Worm (Caenorhabditis elegans) whole organism, L4 larva: ENCODE results near the gene egg-3.

ENCODE experiments used
- D1046.2 ChIP-seq: fragments of 200-800 bp; sonication (Bioruptor generic); IDR thresholded peaks from 2 replicates; pipeline ENCODE4 v1.3.6; 2022; ENCODE audit warnings: missing genetic modification characterization, missing compliant biosample characterization
- F26F4.8 ChIP-seq: fragments of 200-800 bp; sonication (Bioruptor generic); conservative IDR thresholded peaks from 2 replicates; pipeline ENCODE4 v1.3.6; 2022; ENCODE audit warnings: missing genetic modification characterization, missing compliant biosample characterization
- F37D6.2 ChIP-seq: sonication (generic microtip); optimal IDR thresholded peaks from 2 replicates; lab custom pipeline; 2016; ENCODE audit warnings: mild to moderate bottlenecking, missing genetic modification characterization, missing compliant biosample characterization
- F44E2.7 ChIP-seq: fragments of 200-800 bp; sonication (Bioruptor generic); IDR thresholded peaks from 2 replicates; pipeline ENCODE4 v2.1.2; 2022; ENCODE audit warnings: missing genetic modification characterization, missing compliant biosample characterization
- Y48G9A.11 ChIP-seq: fragments of 200-800 bp; sonication (Bioruptor generic); IDR thresholded peaks from 2 replicates; pipeline ENCODE4 v1.3.6; 2022; ENCODE audit warnings: missing genetic modification reagents, missing genetic modification characterization, missing compliant biosample characterization
- ZK546.5 ChIP-seq, 2 experiments: sonication (generic microtip); optimal IDR thresholded peaks; 2 replicates each; lab custom pipeline; 2017; ENCODE audit warnings: missing biosample characterization in 2 of 2, missing genetic modification characterization in 2 of 2
- aha-1 ChIP-seq: fragments of 150-350 bp; peaks from one replicate; lab custom pipeline; 2014; ENCODE audit warnings: missing biosample characterization, missing genetic modification characterization
- aly-2 ChIP-seq: sonication (generic microtip); optimal IDR thresholded peaks from 2 replicates; lab custom pipeline; 2018; ENCODE audit warnings: missing biosample characterization, missing genetic modification characterization
- ama-1 ChIP-seq: fragments of 150-350 bp; optimal IDR thresholded peaks from 2 replicates; lab custom pipeline; 2014; ENCODE audit warnings: inconsistent platforms, mixed read lengths
- attf-4 ChIP-seq: sonication (generic microtip); optimal IDR thresholded peaks from 3 replicates; lab custom pipeline; 2017; ENCODE audit warnings: missing biosample characterization, missing genetic modification characterization
- ceh-20 ChIP-seq: fragments of 200-800 bp; sonication (Bioruptor generic); IDR thresholded peaks from 2 replicates; pipeline ENCODE4 v1.3.6; 2022; ENCODE audit warnings: missing genetic modification reagents, missing genetic modification characterization, missing compliant biosample characterization
- ceh-32 ChIP-seq: sonication (generic microtip); optimal IDR thresholded peaks from 2 replicates; lab custom pipeline; 2016; ENCODE audit warnings: mild to moderate bottlenecking, missing genetic modification characterization, missing compliant biosample characterization; ENCODE audit not compliant: poor library complexity
- ceh-44 ChIP-seq: fragments of 200-800 bp; sonication (Bioruptor generic); IDR thresholded peaks from 2 replicates; pipeline ENCODE4 v1.3.6; 2022; ENCODE audit warnings: missing genetic modification reagents, missing genetic modification characterization, missing compliant biosample characterization
- ceh-62 ChIP-seq: sonication (generic microtip); optimal IDR thresholded peaks from 2 replicates; lab custom pipeline; 2017; ENCODE audit warnings: missing biosample characterization, missing genetic modification characterization
- ceh-82 ChIP-seq: sonication (generic microtip); optimal IDR thresholded peaks from 2 replicates; lab custom pipeline; 2017; ENCODE audit warnings: missing biosample characterization, missing genetic modification characterization
- cey-2 ChIP-seq: sonication (generic microtip); optimal IDR thresholded peaks from 3 replicates; lab custom pipeline; 2017; ENCODE audit warnings: missing genetic modification characterization, mild to moderate bottlenecking, missing compliant biosample characterization, antibody characterized with exemption, borderline replicate concordance; ENCODE audit not compliant: insufficient read depth
- dmd-6 ChIP-seq: fragments of 200-800 bp; sonication (Bioruptor generic); IDR thresholded peaks from 2 replicates; pipeline ENCODE4 v1.3.6; 2022; ENCODE audit warnings: missing genetic modification reagents, missing genetic modification characterization, missing compliant biosample characterization
- egl-43 ChIP-seq: fragments of 200-800 bp; sonication (Bioruptor generic); IDR thresholded peaks from 2 replicates; pipeline ENCODE4 v1.3.6; 2022; ENCODE audit warnings: missing genetic modification reagents, missing genetic modification characterization, missing compliant biosample characterization
- fkh-10 ChIP-seq: fragments of 150-350 bp; optimal IDR thresholded peaks from 2 replicates; lab custom pipeline; 2014; ENCODE audit warnings: missing biosample characterization, missing genetic modification reagents, missing genetic modification characterization
- hif-1 ChIP-seq, 2 experiments: sonication (generic microtip); optimal IDR thresholded peaks; 2 replicates each; lab custom pipeline; 2016 to 2017; ENCODE audit warnings: missing compliant biosample characterization in 2 of 2, missing genetic modification characterization in 2 of 2, missing genetic modification reagents in 2 of 2, missing genotype in 2 of 2, mild to moderate bottlenecking in 1 of 2
- hlh-30 ChIP-seq: sonication (generic microtip); optimal IDR thresholded peaks from 2 replicates; lab custom pipeline; 2017; ENCODE audit warnings: antibody characterized with exemption, mild to moderate bottlenecking, missing genetic modification characterization, missing compliant biosample characterization; ENCODE audit not compliant: insufficient read depth
- lin-38 ChIP-seq: fragments of 200-800 bp; sonication (Bioruptor generic); IDR thresholded peaks from 2 replicates; pipeline ENCODE4 v1.3.6; 2022; ENCODE audit warnings: missing genetic modification reagents, missing genetic modification characterization, missing compliant biosample characterization
- mes-2 ChIP-seq: sonication (generic microtip); optimal IDR thresholded peaks from 2 replicates; lab custom pipeline; 2016; ENCODE audit warnings: missing genotype, mild to moderate bottlenecking, missing genetic modification characterization, missing compliant biosample characterization; ENCODE audit not compliant: poor library complexity, severe bottlenecking
- nhr-111 ChIP-seq: fragments of 200-800 bp; sonication (Bioruptor generic); optimal IDR thresholded peaks from 2 replicates; lab custom pipeline; 2018; ENCODE audit warnings: mild to moderate bottlenecking, missing genetic modification characterization, missing compliant biosample characterization
- nhr-237 ChIP-seq: sonication (generic microtip); optimal IDR thresholded peaks from 2 replicates; lab custom pipeline; 2017; ENCODE audit warnings: missing biosample characterization, missing genetic modification characterization
- pha-4 ChIP-seq, 2 experiments: fragments of 150-350 bp in 1 of 2; fragments of 200-800 bp in 1 of 2; sonication (Bioruptor generic) in 1 of 2; IDR thresholded peaks in 1 of 2; optimal IDR thresholded peaks in 1 of 2; 2 replicates each; pipeline versions ENCODE4 v1.3.6 to Lab custom; 2014 to 2022; ENCODE audit warnings: missing genetic modification characterization in 2 of 2, missing genetic modification reagents in 2 of 2, missing biosample characterization in 1 of 2, missing compliant biosample characterization in 1 of 2
- php-3 ChIP-seq: fragments of 200-800 bp; sonication (Bioruptor generic); IDR thresholded peaks from 2 replicates; pipeline ENCODE4 v1.3.6; 2022; ENCODE audit warnings: missing genetic modification reagents, missing genetic modification characterization, missing compliant biosample characterization
- set-16 ChIP-seq: fragments of 200-800 bp; sonication (Bioruptor generic); IDR thresholded peaks from 2 replicates; pipeline ENCODE4 v1.3.6; 2022; ENCODE audit warnings: missing genetic modification reagents, missing genetic modification characterization, missing compliant biosample characterization
- tag-97 ChIP-seq: fragments of 200-800 bp; sonication (Bioruptor generic); IDR thresholded peaks from 2 replicates; pipeline ENCODE4 v1.3.6; 2022; ENCODE audit warnings: missing genetic modification characterization, missing compliant biosample characterization
- tra-1 ChIP-seq: fragments of 200-800 bp; sonication (Bioruptor generic); IDR thresholded peaks from 2 replicates; pipeline ENCODE4 v1.3.6; 2022; ENCODE audit warnings: missing genetic modification reagents, missing genetic modification characterization, missing compliant biosample characterization
- unc-130 ChIP-seq: sonication (generic microtip); optimal IDR thresholded peaks from 2 replicates; lab custom pipeline; 2016; ENCODE audit warnings: missing genetic modification reagents, missing genetic modification characterization, missing compliant biosample characterization
- vab-7 ChIP-seq: fragments of 200-800 bp; sonication (Bioruptor generic); IDR thresholded peaks from 2 replicates; pipeline ENCODE4 v1.3.6; 2022; ENCODE audit warnings: missing genetic modification reagents, missing genetic modification characterization, missing compliant biosample characterization
- ztf-7 ChIP-seq: fragments of 150-350 bp; optimal IDR thresholded peaks from 2 replicates; lab custom pipeline; 2014; ENCODE audit warnings: missing biosample characterization, missing genetic modification characterization

egg-3 gene

ce11 chrII:10884396-10884795 lies at the start of gene egg-3:
Gene egg-3 (minus strand): TSS chrII:10884441.
- TF ChIP-seq unc-130 (GFP tag; lab: Kevin White, UChicago) = peak; percentile 33
- TF ChIP-seq php-3 = no peak
- TF ChIP-seq, all 104 proteins: peak for 1

ce11 chrII:10932725-10933124 lies 48.5 kb upstream of the egg-3 start:
- TF ChIP-seq Y48G9A.11 = 0 out of 2 replicates have a peak, but pooled peaks have one; percentile 6
- TF ChIP-seq set-16 (GFP tag; lab: Robert Waterston, UW) = peak; percentile 96
- TF ChIP-seq egl-43 (GFP tag; lab: Robert Waterston, UW) = peak; percentile 62; the same call in 1 of the 2 replicates

DNA sequence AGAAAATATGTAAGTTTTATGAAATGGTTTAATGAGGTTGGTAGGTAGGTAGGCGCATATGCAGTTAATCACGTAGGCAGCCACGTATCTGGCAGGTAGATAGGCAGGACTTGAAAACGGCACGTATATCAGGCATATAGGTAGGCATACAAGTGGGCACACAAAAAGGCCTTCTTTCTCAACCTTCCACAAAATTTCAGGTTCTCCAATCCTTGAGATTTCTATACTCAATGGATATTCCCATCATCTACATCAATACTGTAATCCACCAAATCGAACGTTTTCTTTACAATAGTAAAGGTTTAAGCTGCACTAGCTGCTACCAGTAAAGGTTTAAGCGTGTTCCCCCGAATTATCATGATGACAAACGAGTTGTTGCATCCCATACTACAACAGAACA lies 48.1 kb upstream of the egg-3 start:
- TF ChIP-seq ceh-44 (GFP tag; lab: Robert Waterston, UW) (no peak), mes-2 (tag; lab: Kevin White, UChicago) (no peak), F44E2.7 (GFP tag; lab: Robert Waterston, UW) (no peak), cey-2 (tag; lab: Kevin White, UChicago) (no peak), fkh-10 (GFP tag; lab: Kevin White, UChicago) (no peak), ztf-7 (tag; lab: Kevin White, UChicago) (no peak), tag-97 (GFP tag; lab: Robert Waterston, UW) (no peak), F37D6.2 (tag; lab: Kevin White, UChicago) (no peak), F26F4.8 (GFP tag; lab: Robert Waterston, UW) (no peak), ZK546.5 (tag; optimal IDR thresholded peaks at IDR 0.05; lab: Kevin White, UChicago) (no peak), ceh-82 (tag; lab: Kevin White, UChicago) (no peak), pha-4 (GFP tag; IDR thresholded peaks at IDR 0.05; lab: Robert Waterston, UW) (no peak), pha-4 (tag; optimal IDR thresholded peaks at IDR 0.05; lab: Kevin White, UChicago) (no peak), aly-2 (tag; lab: Kevin White, UChicago) (no peak), tra-1 (GFP tag; lab: Robert Waterston, UW) (no peak), hlh-30 (tag; lab: Kevin White, UChicago) (no peak)

DNA sequence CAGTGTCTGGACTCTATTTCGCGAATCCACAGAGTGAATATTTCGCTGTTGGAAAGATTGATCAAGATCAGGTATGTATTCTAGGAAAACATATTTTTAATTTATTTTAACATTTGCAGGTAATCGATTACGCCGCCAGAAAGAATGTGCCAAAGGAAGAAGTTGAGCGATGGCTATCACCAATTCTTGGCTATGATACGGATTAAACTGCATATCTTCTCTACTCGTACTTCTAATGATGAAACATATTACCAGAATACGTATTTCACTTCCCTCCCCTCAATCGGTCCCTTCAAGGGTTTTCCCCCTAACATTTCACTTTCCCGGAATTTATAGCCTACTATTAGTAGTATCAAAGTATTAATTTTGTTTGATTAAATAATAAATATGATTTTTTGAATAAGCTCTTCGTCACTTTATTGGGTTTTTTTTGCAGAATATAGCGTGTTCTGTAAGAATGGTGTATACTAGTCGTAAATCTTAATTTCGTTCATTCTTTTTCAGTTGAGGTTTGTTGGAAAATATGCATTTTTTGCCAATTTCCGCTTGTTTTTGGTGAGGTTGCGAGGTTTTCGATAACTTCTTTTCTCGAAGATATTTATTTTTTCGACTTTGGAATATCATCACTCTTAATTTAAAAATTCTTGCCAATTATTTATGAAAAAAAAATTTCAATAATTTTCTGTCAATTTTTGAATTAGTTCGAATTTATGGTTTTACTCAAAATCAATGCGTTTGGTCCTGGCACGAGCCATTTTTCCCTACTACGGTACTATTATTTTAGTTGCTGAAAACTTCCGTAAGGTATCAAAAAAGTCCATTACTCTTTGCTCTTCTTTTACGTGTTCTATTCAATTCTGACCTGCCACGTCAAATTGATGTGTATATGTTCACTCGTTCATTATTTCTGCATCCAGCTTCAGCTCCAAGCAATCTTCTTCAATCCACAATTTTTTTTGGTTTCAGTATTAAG lies 46.7 kb upstream of the egg-3 start:
- peak; percentile 33; the same call in 1 of the 2 replicates for TF ChIP-seq lin-38
- no peak for TF ChIP-seq ceh-62 (tag; lab: Kevin White, UChicago)
- TF ChIP-seq hlh-30 (tag; lab: Kevin White, UChicago) = no peak
- no peak for TF ChIP-seq D1046.2
- peak; percentile 62 for TF ChIP-seq ama-1 (lab: Kevin White, UChicago)
- TF ChIP-seq tag-97 (GFP tag; lab: Robert Waterston, UW) = no peak
- TF ChIP-seq aha-1 (tag; lab: Kevin White, UChicago) = peak; percentile 95
- TF ChIP-seq php-3 = peak; percentile 35; the same call in 1 of the 2 replicates
- TF ChIP-seq nhr-237 = no peak
- TF ChIP-seq ceh-20 = 0 out of 2 replicates have a peak, but pooled peaks have one; percentile 7
- peak; percentile 5 for TF ChIP-seq nhr-111 (GFP tag; lab: Kevin White, UChicago)
- peak; percentile 13; the same call in 1 of the 2 replicates for TF ChIP-seq dmd-6 (GFP tag; lab: Robert Waterston, UW)
- TF ChIP-seq vab-7 (GFP tag; lab: Robert Waterston, UW) = no peak
- no peak for TF ChIP-seq ceh-32 (tag; lab: Kevin White, UChicago)
- TF ChIP-seq F44E2.7 (GFP tag; lab: Robert Waterston, UW) = 0 out of 2 replicates have a peak, but pooled peaks have one; percentile 62
- peak in 1 of 2 experiments; percentile 22 for TF ChIP-seq hif-1 (tag; optimal IDR thresholded peaks at IDR 0.05; lab: Kevin White, UChicago)
- TF ChIP-seq attf-4 (tag; lab: Kevin White, UChicago) = no peak
